Fruit fly (Drosophila melanogaster) whole organism, prepupa: ENCODE results near the gene Arpc5.
A peak's percentile ranks its signal among the peaks of the same experiment; 100 is the strongest.

Source experiments
- Blimp-1 ChIP-seq: fragments of 200-800 bp; sonication (Bioruptor generic); optimal IDR thresholded peaks from 3 replicates; lab custom pipeline; 2017; ENCODE audit warnings: missing biosample characterization, missing genetic modification characterization, mild to moderate bottlenecking, moderate library complexity, missing genetic modification reagents
- CG10631 ChIP-seq: fragments of 200-800 bp; sonication (Bioruptor generic); optimal IDR thresholded peaks from 2 replicates; lab custom pipeline; 2016; ENCODE audit warnings: missing biosample characterization, missing genetic modification characterization
- CG10669 ChIP-seq: fragments of 200-800 bp; sonication (Bioruptor generic); optimal IDR thresholded peaks from 3 replicates; lab custom pipeline; 2018; ENCODE audit warnings: missing biosample characterization, mild to moderate bottlenecking, missing genetic modification characterization, moderate library complexity
- CG11294 ChIP-seq: fragments of 200-800 bp; sonication (Bioruptor generic); IDR thresholded peaks from 2 replicates; pipeline ENCODE4 v1.3.6; 2022; ENCODE audit warnings: missing biosample characterization, missing genetic modification characterization
- CG11902 ChIP-seq: fragments of 200-800 bp; sonication (Bioruptor generic); optimal IDR thresholded peaks from 3 replicates; lab custom pipeline; 2016; ENCODE audit warnings: missing biosample characterization, missing genetic modification characterization
- CG15336 ChIP-seq: fragments of 200-800 bp; sonication (Bioruptor generic); IDR thresholded peaks from 2 replicates; pipeline ENCODE4 v1.3.6; 2022; ENCODE audit warnings: missing biosample characterization, missing genetic modification characterization
- CG1621 ChIP-seq: fragments of 200-800 bp; sonication (Bioruptor generic); optimal IDR thresholded peaks from 3 replicates; lab custom pipeline; 2018; ENCODE audit warnings: missing biosample characterization, mild to moderate bottlenecking, missing genetic modification characterization
- CG16779 ChIP-seq: fragments of 200-800 bp; sonication (Bioruptor generic); optimal IDR thresholded peaks from 3 replicates; lab custom pipeline; 2017; ENCODE audit warnings: missing biosample characterization, mild to moderate bottlenecking, missing genetic modification characterization
- CG3032 ChIP-seq: fragments of 200-800 bp; optimal IDR thresholded peaks from 2 replicates; lab custom pipeline; 2019; ENCODE audit warnings: missing biosample characterization, mild to moderate bottlenecking, missing genetic modification characterization, moderate library complexity
- CG31627 ChIP-seq: fragments of 200-800 bp; sonication (Bioruptor generic); optimal IDR thresholded peaks from 3 replicates; lab custom pipeline; 2016; ENCODE audit warnings: missing biosample characterization, missing genetic modification characterization
- CG32006 ChIP-seq: fragments of 200-800 bp; sonication (Bioruptor generic); optimal IDR thresholded peaks from 3 replicates; lab custom pipeline; 2017; ENCODE audit warnings: missing biosample characterization, mild to moderate bottlenecking, missing genetic modification characterization
- CG3919 ChIP-seq: fragments of 200-800 bp; sonication (Bioruptor generic); optimal IDR thresholded peaks from 3 replicates; lab custom pipeline; 2016; ENCODE audit warnings: missing biosample characterization, missing genetic modification characterization
- CG4318 ChIP-seq: fragments of 200-800 bp; sonication (Bioruptor generic); optimal IDR thresholded peaks from 3 replicates; lab custom pipeline; 2017; ENCODE audit warnings: missing biosample characterization, mild to moderate bottlenecking, missing genetic modification characterization
- CG6276 ChIP-seq: fragments of 200-800 bp; sonication (Bioruptor generic); optimal IDR thresholded peaks from 2 replicates; lab custom pipeline; 2017; ENCODE audit warnings: missing biosample characterization, mild to moderate bottlenecking, missing genetic modification characterization
- CG6808 ChIP-seq: fragments of 200-800 bp; sonication (Bioruptor generic); optimal IDR thresholded peaks from 3 replicates; lab custom pipeline; 2017; ENCODE audit warnings: missing biosample characterization, missing genetic modification characterization, mild to moderate bottlenecking, moderate library complexity, missing genetic modification reagents
- CG8119 ChIP-seq: fragments of 200-800 bp; sonication (Bioruptor generic); IDR thresholded peaks from 3 replicates; pipeline ENCODE4 v1.3.6; 2022; ENCODE audit warnings: missing biosample characterization, missing genetic modification characterization
- CG8632 ChIP-seq: fragments of 200-800 bp; sonication (Bioruptor generic); optimal IDR thresholded peaks from 3 replicates; lab custom pipeline; 2016; ENCODE audit warnings: missing biosample characterization, missing genetic modification characterization
- Eip75B ChIP-seq: fragments of 200-800 bp; sonication (Bioruptor generic); optimal IDR thresholded peaks from 3 replicates; lab custom pipeline; 2016; ENCODE audit warnings: missing biosample characterization, missing genetic modification characterization
- Eip78C ChIP-seq: fragments of 200-800 bp; sonication (Bioruptor generic); peaks from one replicate; lab custom pipeline; 2016; ENCODE audit warnings: missing biosample characterization, missing genetic modification characterization
- Ets21C ChIP-seq: fragments of 200-800 bp; sonication (Bioruptor generic); optimal IDR thresholded peaks from 3 replicates; lab custom pipeline; 2016; ENCODE audit warnings: missing biosample characterization, missing genetic modification characterization
- Gug ChIP-seq: fragments of 200-800 bp; sonication (Bioruptor generic); IDR thresholded peaks from 2 replicates; pipeline ENCODE4 v1.3.6; 2022; ENCODE audit warnings: missing biosample characterization, missing genetic modification characterization
- Hr39 ChIP-seq: fragments of 200-800 bp; sonication (Bioruptor generic); optimal IDR thresholded peaks from 2 replicates; lab custom pipeline; 2016; ENCODE audit warnings: missing biosample characterization, missing genetic modification characterization
- Lpt ChIP-seq: fragments of 200-800 bp; sonication (Bioruptor generic); optimal IDR thresholded peaks from 3 replicates; lab custom pipeline; 2016; ENCODE audit warnings: missing biosample characterization, missing genetic modification characterization
- OdsH ChIP-seq: fragments of 200-800 bp; sonication (Bioruptor generic); optimal IDR thresholded peaks from 3 replicates; lab custom pipeline; 2016; ENCODE audit warnings: missing biosample characterization, missing genetic modification characterization
- Sox14 ChIP-seq: fragments of 200-800 bp; sonication (Bioruptor generic); optimal IDR thresholded peaks from 3 replicates; lab custom pipeline; 2016; ENCODE audit warnings: missing biosample characterization, missing genetic modification characterization
- Sox15 ChIP-seq: fragments of 200-800 bp; sonication (Bioruptor generic); optimal IDR thresholded peaks from 3 replicates; lab custom pipeline; 2016; ENCODE audit warnings: missing biosample characterization, missing genetic modification characterization
- achi ChIP-seq: fragments of 200-800 bp; sonication (Bioruptor generic); optimal IDR thresholded peaks from 3 replicates; lab custom pipeline; 2016; ENCODE audit warnings: missing biosample characterization, missing genetic modification characterization
- acj6 ChIP-seq: fragments of 200-800 bp; sonication (Bioruptor generic); optimal IDR thresholded peaks from 3 replicates; lab custom pipeline; 2016; ENCODE audit warnings: missing biosample characterization, missing genetic modification characterization
- cyc ChIP-seq: fragments of 200-800 bp; sonication (Bioruptor generic); optimal IDR thresholded peaks from 3 replicates; lab custom pipeline; 2016; ENCODE audit warnings: missing biosample characterization, missing genetic modification characterization
- dac ChIP-seq: fragments of 200-800 bp; sonication (Bioruptor generic); optimal IDR thresholded peaks from 2 replicates; lab custom pipeline; 2017; ENCODE audit warnings: missing biosample characterization, mild to moderate bottlenecking, missing genetic modification characterization
- dsx ChIP-seq: fragments of 200-800 bp; optimal IDR thresholded peaks from 3 replicates; lab custom pipeline; 2019; ENCODE audit warnings: missing biosample characterization, mild to moderate bottlenecking, missing genetic modification characterization, moderate library complexity; ENCODE audit not compliant: poor library complexity, severe bottlenecking
- eg ChIP-seq: fragments of 200-800 bp; sonication (Bioruptor generic); IDR thresholded peaks from 3 replicates; pipeline ENCODE4 v1.3.6; 2022; ENCODE audit warnings: missing biosample characterization, missing genetic modification characterization
- esn ChIP-seq: fragments of 200-800 bp; sonication (Bioruptor generic); optimal IDR thresholded peaks from 2 replicates; lab custom pipeline; 2016; ENCODE audit warnings: missing biosample characterization, mild to moderate bottlenecking, missing genetic modification characterization, moderate library complexity
- fd59A ChIP-seq: fragments of 200-800 bp; sonication (Bioruptor generic); optimal IDR thresholded peaks from 2 replicates; lab custom pipeline; 2017; ENCODE audit warnings: missing biosample characterization, mild to moderate bottlenecking, missing genetic modification characterization, missing genetic modification reagents
- fkh ChIP-seq: fragments of 200-800 bp; sonication (Bioruptor generic); optimal IDR thresholded peaks from 3 replicates; lab custom pipeline; 2017; ENCODE audit warnings: missing biosample characterization, mild to moderate bottlenecking, missing genetic modification characterization, moderate library complexity
- net ChIP-seq: fragments of 200-800 bp; sonication (Bioruptor generic); optimal IDR thresholded peaks from 3 replicates; lab custom pipeline; 2016; ENCODE audit warnings: missing biosample characterization, missing genetic modification characterization
- salr ChIP-seq, 2 experiments: fragments of 200-800 bp; sonication (Bioruptor generic); optimal IDR thresholded peaks; 3 replicates each; lab custom pipeline; 2016 to 2018; ENCODE audit warnings: missing biosample characterization in 2 of 2, missing genetic modification characterization in 2 of 2, mild to moderate bottlenecking in 1 of 2
- ss ChIP-seq, 2 experiments: fragments of 200-800 bp; sonication (Bioruptor generic); optimal IDR thresholded peaks; 2 replicates in 1 of 2; 3 replicates in 1 of 2; lab custom pipeline; 2017 to 2018; ENCODE audit warnings: mild to moderate bottlenecking in 2 of 2, missing biosample characterization in 2 of 2, missing genetic modification characterization in 2 of 2, moderate library complexity in 1 of 2
- vri ChIP-seq: fragments of 200-800 bp; sonication (Bioruptor generic); optimal IDR thresholded peaks from 3 replicates; lab custom pipeline; 2016; ENCODE audit warnings: missing biosample characterization, mild to moderate bottlenecking, missing genetic modification characterization

Arpc5 gene

dm6 chr2L:2579669-2580351 is at the start of gene Arpc5, which contains the start of gene ND-B17.2:
TSS of gene Arpc5 (plus strand) at chr2L:2580292.
TSS of gene ND-B17.2 (minus strand) at chr2L:2580172.
- no peak for TF ChIP-seq Sox15
- no peak for TF ChIP-seq CG6276 (GFP tag; lab: Kevin White, UChicago)
- TF ChIP-seq dac (GFP tag; lab: Kevin White, UChicago), result no peak
- TF ChIP-seq dsx (GFP tag; lab: Kevin White, UChicago), result no peak
- no peak for TF ChIP-seq Lpt
- TF ChIP-seq CG1621 (tag; lab: Kevin White, UChicago), result peak; percentile 33
- TF ChIP-seq fkh, result no peak
- peak; percentile 58 for TF ChIP-seq Sox14 (GFP tag; lab: Kevin White, UChicago)
- peak; percentile 31 for TF ChIP-seq esn (GFP tag; lab: Kevin White, UChicago)
- TF ChIP-seq Hr39 (GFP tag; lab: Kevin White, UChicago), result peak; percentile 15
- TF ChIP-seq CG11902, result no peak
- no peak for TF ChIP-seq CG3919
- no peak for TF ChIP-seq CG6808 (GFP tag; lab: Kevin White, UChicago)
- peak; percentile 3 for TF ChIP-seq CG31627 (GFP tag; lab: Kevin White, UChicago)
- TF ChIP-seq CG4318, result no peak
- no peak for TF ChIP-seq Gug
- TF ChIP-seq cyc, result no peak
- TF ChIP-seq Ets21C (GFP tag; lab: Kevin White, UChicago), result peak; percentile 16
- TF ChIP-seq fd59A (GFP tag; lab: Kevin White, UChicago), result no peak
- TF ChIP-seq CG10669 (GFP tag; lab: Kevin White, UChicago), result no peak
- TF ChIP-seq CG3032 (tag; lab: Kevin White, UChicago), result peak; percentile 26
- no peak for TF ChIP-seq Blimp-1 (GFP tag; lab: Kevin White, UChicago)
- TF ChIP-seq OdsH, result no peak
- TF ChIP-seq acj6 (GFP tag; lab: Kevin White, UChicago), result no peak
- no peak for TF ChIP-seq CG16779
- TF ChIP-seq CG11294, result no peak
- TF ChIP-seq ss (GFP tag; optimal IDR thresholded peaks at IDR 0.05; lab: Kevin White, UChicago), result no peak
- TF ChIP-seq net, result no peak
- TF ChIP-seq CG8632, result no peak
- TF ChIP-seq vri (GFP tag; lab: Kevin White, UChicago), result no peak
- no peak for TF ChIP-seq salr (GFP tag; optimal IDR thresholded peaks at IDR 0.05; lab: Kevin White, UChicago)
- no peak for TF ChIP-seq Eip78C (GFP tag; lab: Kevin White, UChicago)
- no peak for TF ChIP-seq achi
- no peak for TF ChIP-seq CG10631 (GFP tag; lab: Kevin White, UChicago)

dm6 chr2L:2542491-2542890 is 37.6 kb upstream of the Arpc5 start:
- TF ChIP-seq Eip78C (GFP tag; lab: Kevin White, UChicago) (peak; percentile 23), Eip75B (GFP tag; lab: Kevin White, UChicago) (no peak), esn (GFP tag; lab: Kevin White, UChicago) (no peak), CG8119 (0 out of 3 replicates have a peak, but pooled peaks have one; percentile 37), CG15336 (GFP tag; lab: Robert Waterston, UW) (0 out of 2 replicates have a peak, but pooled peaks have one; percentile 17), CG32006 (GFP tag; lab: Kevin White, UChicago) (peak; percentile 20), eg (GFP tag; lab: Robert Waterston, UW) (0 out of 3 replicates have a peak, but pooled peaks have one; percentile 27), Gug (0 out of 2 replicates have a peak, but pooled peaks have one; percentile 21)
